Fruit fly (Drosophila melanogaster) whole organism, embryonic: ENCODE results near the gene CG45079.

Experiments
- BEAF-32 ChIP-seq: fragments of 200-800 bp; sonication (Bioruptor generic); optimal IDR thresholded peaks from 3 replicates; lab custom pipeline; 2017; ENCODE audit warnings: missing biosample characterization, missing genetic modification characterization, mild to moderate bottlenecking, moderate library complexity, missing genetic modification reagents
- CG11723 ChIP-seq: fragments of 200-800 bp; sonication (Bioruptor generic); optimal IDR thresholded peaks from 2 replicates; lab custom pipeline; 2017; ENCODE audit warnings: missing biosample characterization, mild to moderate bottlenecking, missing genetic modification characterization
- CG12769 ChIP-seq: fragments of 200-800 bp; sonication (Bioruptor generic); optimal IDR thresholded peaks from 2 replicates; lab custom pipeline; 2019; ENCODE audit warnings: missing biosample characterization, mild to moderate bottlenecking, missing genetic modification characterization, moderate library complexity
- CG17612 ChIP-seq: fragments of 200-800 bp; sonication (Bioruptor generic); IDR thresholded peaks from 2 replicates; pipeline ENCODE4 v1.3.6; 2022; ENCODE audit warnings: missing biosample characterization, missing genetic modification characterization
- CG34376 ChIP-seq: fragments of 200-800 bp; sonication (Bioruptor generic); optimal IDR thresholded peaks from 2 replicates; lab custom pipeline; 2018; ENCODE audit warnings: missing biosample characterization, mild to moderate bottlenecking, missing genetic modification characterization
- CG9727 ChIP-seq: fragments of 200-800 bp; sonication (Bioruptor generic); optimal IDR thresholded peaks from 3 replicates; lab custom pipeline; 2017; ENCODE audit warnings: missing biosample characterization, mild to moderate bottlenecking, missing genetic modification characterization
- Hr39 ChIP-seq: fragments of >200 bp; optimal IDR thresholded peaks from 2 replicates; lab custom pipeline; 2017
- Meics ChIP-seq: fragments of 200-800 bp; sonication (Bioruptor generic); optimal IDR thresholded peaks from 2 replicates; lab custom pipeline; 2017; ENCODE audit warnings: missing biosample characterization, mild to moderate bottlenecking, missing genetic modification characterization
- emc ChIP-seq: fragments of 200-800 bp; sonication (Bioruptor generic); optimal IDR thresholded peaks from 2 replicates; lab custom pipeline; 2016; ENCODE audit warnings: missing biosample characterization, missing genetic modification characterization
- lilli ChIP-seq: fragments of 200-800 bp; sonication (Bioruptor generic); optimal IDR thresholded peaks from 3 replicates; lab custom pipeline; 2016; ENCODE audit warnings: missing biosample characterization, missing genetic modification characterization

DNA sequence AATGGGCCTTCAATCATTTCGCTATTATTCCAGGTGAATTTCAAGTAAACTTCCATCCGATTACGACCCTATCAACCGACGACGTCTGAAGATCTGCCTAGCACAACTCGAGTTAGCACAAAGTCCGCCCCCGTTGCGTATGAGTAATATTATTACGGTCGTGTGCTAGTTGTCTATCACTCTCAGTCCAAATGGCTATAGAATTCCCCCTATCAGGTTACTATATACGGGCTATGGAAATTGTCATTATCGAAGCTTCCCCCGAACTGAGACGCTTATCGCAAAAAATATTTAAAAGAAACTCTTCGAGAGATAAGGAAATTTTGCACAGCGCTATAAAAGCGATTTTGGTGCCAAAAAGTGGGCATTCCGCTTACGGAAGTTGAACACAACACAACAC lies 11.5 kb downstream of the CG45079 start, which contains the start of gene CG5246:
- TF ChIP-seq CG12769 (no peak), CG34376 (GFP tag; lab: Kevin White, UChicago) (no peak), Hr39 (no peak), Meics (no peak), BEAF-32 (GFP tag; lab: Kevin White, UChicago) (no peak), CG11723 (GFP tag; lab: Kevin White, UChicago) (no peak), lilli (GFP tag; lab: Kevin White, UChicago) (no peak), CG9727 (GFP tag; lab: Kevin White, UChicago) (no peak), CG17612 (no peak), emc (GFP tag; lab: Kevin White, UChicago) (no peak)
